Worm (Caenorhabditis elegans): Measurements from ENCODE around the gene istr-1.

- TF ChIP-seq dao-5 (tag; optimal IDR thresholded peaks at IDR 0.05) (no peak), him-1 (tag; optimal IDR thresholded peaks at IDR 0.05) (no peak), W03F9.2 (tag; optimal IDR thresholded peaks at IDR 0.05) (no peak)
Measured at ce11 chrV:12660280-12660818, 37.3 kb upstream of the istr-1 start, which contains the start of gene his-74.
